Worm (Caenorhabditis elegans) whole organism, late embryonic: ENCODE data around the gene srv-1.
A peak's percentile ranks its signal among the peaks of the same experiment; 100 is the strongest.

ENCODE experiments used
- C08G9.2 ChIP-seq: sonication (generic microtip); optimal IDR thresholded peaks from 2 replicates; lab custom pipeline; 2016; ENCODE audit warnings: mild to moderate bottlenecking, missing genetic modification characterization, moderate library complexity, missing compliant biosample characterization
- F13H6.1 ChIP-seq: sonication (generic microtip); optimal IDR thresholded peaks from 2 replicates; lab custom pipeline; 2016; ENCODE audit warnings: missing genetic modification characterization, missing compliant biosample characterization
- K09A11.1 ChIP-seq: sonication (generic microtip); optimal IDR thresholded peaks from 2 replicates; lab custom pipeline; 2017; ENCODE audit warnings: antibody characterized with exemption, mild to moderate bottlenecking, missing genetic modification characterization, missing compliant biosample characterization; ENCODE audit not compliant: insufficient read depth
- T23F11.4 ChIP-seq: fragments of 200-800 bp; sonication (Bioruptor generic); optimal IDR thresholded peaks from 2 replicates; lab custom pipeline; 2018; ENCODE audit warnings: mild to moderate bottlenecking, missing genetic modification characterization, missing compliant biosample characterization
- ama-1 ChIP-seq: fragments of 150-350 bp; optimal IDR thresholded peaks from 2 replicates; lab custom pipeline; 2014
- ceh-14 ChIP-seq: sonication (generic microtip); optimal IDR thresholded peaks from 2 replicates; lab custom pipeline; 2016; ENCODE audit warnings: missing genotype, missing genetic modification characterization, missing compliant biosample characterization
- ceh-31 ChIP-seq: sonication (generic microtip); optimal IDR thresholded peaks from 2 replicates; lab custom pipeline; 2016; ENCODE audit warnings: missing genetic modification characterization, missing compliant biosample characterization
- ceh-45 ChIP-seq: fragments of 200-800 bp; sonication (Bioruptor generic); IDR thresholded peaks from 2 replicates; pipeline ENCODE4 v1.3.6; 2022; ENCODE audit warnings: missing genetic modification reagents, missing genetic modification characterization, missing compliant biosample characterization
- ceh-48 ChIP-seq: sonication (generic microtip); optimal IDR thresholded peaks from 2 replicates; lab custom pipeline; 2016; ENCODE audit warnings: missing genetic modification characterization, inconsistent platforms, missing compliant biosample characterization
- ceh-6 ChIP-seq: fragments of 200-800 bp; sonication (Bioruptor generic); optimal IDR thresholded peaks from 2 replicates; lab custom pipeline; 2018; ENCODE audit warnings: mild to moderate bottlenecking, missing genetic modification characterization, missing compliant biosample characterization
- ceh-9 ChIP-seq: sonication (generic microtip); optimal IDR thresholded peaks from 2 replicates; lab custom pipeline; 2016; ENCODE audit warnings: mild to moderate bottlenecking, missing genetic modification characterization, inconsistent platforms, missing compliant biosample characterization
- dmd-4 ChIP-seq: sonication (generic microtip); optimal IDR thresholded peaks from 2 replicates; lab custom pipeline; 2016; ENCODE audit warnings: borderline replicate concordance, missing genetic modification characterization, missing compliant biosample characterization
- elt-2 ChIP-seq: sonication (generic microtip); optimal IDR thresholded peaks from 2 replicates; lab custom pipeline; 2016; ENCODE audit warnings: missing genetic modification reagents, missing genetic modification characterization, missing compliant biosample characterization
- elt-4 ChIP-seq: sonication (generic microtip); optimal IDR thresholded peaks from 2 replicates; lab custom pipeline; 2016; ENCODE audit warnings: missing genetic modification characterization, missing compliant biosample characterization
- ets-4 ChIP-seq: sonication (generic microtip); optimal IDR thresholded peaks from 2 replicates; lab custom pipeline; 2016; ENCODE audit warnings: missing genetic modification characterization, missing compliant biosample characterization
- eyg-1 ChIP-seq: sonication (generic microtip); optimal IDR thresholded peaks from 2 replicates; lab custom pipeline; 2016; ENCODE audit warnings: missing genotype, missing genetic modification characterization, missing compliant biosample characterization
- fax-1 ChIP-seq: sonication (generic microtip); optimal IDR thresholded peaks from 2 replicates; lab custom pipeline; 2016; ENCODE audit warnings: missing genotype, missing genetic modification characterization, missing compliant biosample characterization
- fkh-10 ChIP-seq: fragments of 150-350 bp; optimal IDR thresholded peaks from 2 replicates; lab custom pipeline; 2014; ENCODE audit warnings: missing biosample characterization, missing genetic modification reagents, missing genetic modification characterization
- fkh-6 ChIP-seq: sonication (generic microtip); optimal IDR thresholded peaks from 2 replicates; lab custom pipeline; 2016; ENCODE audit warnings: missing genetic modification characterization, missing compliant biosample characterization
- hlh-13 ChIP-seq: fragments of 200-800 bp; sonication (Bioruptor generic); optimal IDR thresholded peaks from 2 replicates; lab custom pipeline; 2018; ENCODE audit warnings: mild to moderate bottlenecking, missing genetic modification characterization, missing compliant biosample characterization
- hlh-30 ChIP-seq: sonication (generic microtip); optimal IDR thresholded peaks from 2 replicates; lab custom pipeline; 2017; ENCODE audit warnings: antibody characterized with exemption, missing genetic modification characterization, missing compliant biosample characterization; ENCODE audit not compliant: insufficient read depth
- hlh-6 ChIP-seq: sonication (generic microtip); optimal IDR thresholded peaks from 2 replicates; lab custom pipeline; 2016; ENCODE audit warnings: missing genotype, missing genetic modification characterization, missing compliant biosample characterization
- hlh-8 ChIP-seq: sonication (generic microtip); optimal IDR thresholded peaks from 2 replicates; lab custom pipeline; 2016; ENCODE audit warnings: missing genotype, missing genetic modification characterization, missing compliant biosample characterization
- lim-6 ChIP-seq: sonication (generic microtip); optimal IDR thresholded peaks from 2 replicates; lab custom pipeline; 2016; ENCODE audit warnings: missing genetic modification characterization, missing compliant biosample characterization
- lin-11 ChIP-seq: fragments of 200-800 bp; sonication (Bioruptor generic); optimal IDR thresholded peaks from 2 replicates; lab custom pipeline; 2018; ENCODE audit warnings: mild to moderate bottlenecking, missing genetic modification characterization, missing compliant biosample characterization
- madf-2 ChIP-seq: sonication (generic microtip); optimal IDR thresholded peaks from 2 replicates; lab custom pipeline; 2017; ENCODE audit warnings: missing genetic modification characterization, missing compliant biosample characterization
- nfya-1 ChIP-seq: sonication (generic microtip); optimal IDR thresholded peaks from 2 replicates; lab custom pipeline; 2017; ENCODE audit warnings: missing genetic modification characterization, mild to moderate bottlenecking, missing compliant biosample characterization, antibody characterized with exemption, moderate library complexity
- nhr-11 ChIP-seq: fragments of 150-350 bp; optimal IDR thresholded peaks from 2 replicates; lab custom pipeline; 2014; ENCODE audit warnings: missing biosample characterization, missing genetic modification characterization
- npax-4 ChIP-seq: sonication (generic microtip); optimal IDR thresholded peaks from 2 replicates; lab custom pipeline; 2016; ENCODE audit warnings: missing genetic modification characterization, missing compliant biosample characterization
- odd-2 ChIP-seq: sonication (generic microtip); optimal IDR thresholded peaks from 2 replicates; lab custom pipeline; 2017; ENCODE audit warnings: antibody characterized with exemption, mild to moderate bottlenecking, missing genetic modification characterization, missing compliant biosample characterization
- pag-3 ChIP-seq: sonication (generic microtip); optimal IDR thresholded peaks from 2 replicates; lab custom pipeline; 2016; ENCODE audit warnings: missing compliant biosample characterization, missing genetic modification characterization, borderline replicate concordance
- pax-1 ChIP-seq: fragments of 150-350 bp; optimal IDR thresholded peaks from 2 replicates; lab custom pipeline; 2014; ENCODE audit warnings: missing biosample characterization, missing genetic modification characterization
- pha-2 ChIP-seq: sonication (generic microtip); optimal IDR thresholded peaks from 2 replicates; lab custom pipeline; 2017; ENCODE audit warnings: mild to moderate bottlenecking, missing genetic modification characterization, missing compliant biosample characterization
- pha-4 ChIP-seq: fragments of 150-350 bp; optimal IDR thresholded peaks from 2 replicates; lab custom pipeline; 2018; ENCODE audit warnings: missing biosample characterization, missing genetic modification reagents, missing genetic modification characterization
- pros-1 ChIP-seq: fragments of 150-350 bp; optimal IDR thresholded peaks from 2 replicates; lab custom pipeline; 2014; ENCODE audit warnings: missing biosample characterization, missing genetic modification reagents, missing genetic modification characterization
- sdc-2 ChIP-seq: sonication (generic microtip); optimal IDR thresholded peaks from 2 replicates; lab custom pipeline; 2016; ENCODE audit warnings: missing genotype, missing genetic modification characterization, missing compliant biosample characterization
- syd-9 ChIP-seq: sonication (generic microtip); optimal IDR thresholded peaks from 2 replicates; lab custom pipeline; 2016; ENCODE audit warnings: mild to moderate bottlenecking, missing genetic modification characterization, moderate library complexity, missing compliant biosample characterization
- tbx-7 ChIP-seq: sonication (generic microtip); optimal IDR thresholded peaks from 2 replicates; lab custom pipeline; 2016; ENCODE audit warnings: missing genotype, missing genetic modification characterization, missing compliant biosample characterization
- unc-3 ChIP-seq, 2 experiments: fragments of 200-800 bp in 1 of 2; sonication (Bioruptor generic) in 1 of 2; sonication (generic microtip) in 1 of 2; conservative IDR thresholded peaks in 1 of 2; optimal IDR thresholded peaks in 1 of 2; 2 replicates each; pipeline versions ENCODE4 v1.3.6 to Lab custom; 2016 to 2022; ENCODE audit warnings: missing compliant biosample characterization in 2 of 2, missing genetic modification characterization in 2 of 2, missing genetic modification reagents in 1 of 2
- unc-55 ChIP-seq: sonication (generic microtip); optimal IDR thresholded peaks from 2 replicates; lab custom pipeline; 2017; ENCODE audit warnings: missing biosample characterization, missing genetic modification reagents, missing genetic modification characterization
- unc-86 ChIP-seq: sonication (generic microtip); optimal IDR thresholded peaks from 2 replicates; lab custom pipeline; 2016; ENCODE audit warnings: missing genetic modification characterization, missing compliant biosample characterization
- zip-5 ChIP-seq: sonication (generic microtip); optimal IDR thresholded peaks from 2 replicates; lab custom pipeline; 2016; ENCODE audit warnings: missing genetic modification characterization, missing compliant biosample characterization
- ztf-16 ChIP-seq: sonication (generic microtip); optimal IDR thresholded peaks from 2 replicates; lab custom pipeline; 2017; ENCODE audit warnings: missing genetic modification characterization, missing compliant biosample characterization

srv-1 gene

DNA sequence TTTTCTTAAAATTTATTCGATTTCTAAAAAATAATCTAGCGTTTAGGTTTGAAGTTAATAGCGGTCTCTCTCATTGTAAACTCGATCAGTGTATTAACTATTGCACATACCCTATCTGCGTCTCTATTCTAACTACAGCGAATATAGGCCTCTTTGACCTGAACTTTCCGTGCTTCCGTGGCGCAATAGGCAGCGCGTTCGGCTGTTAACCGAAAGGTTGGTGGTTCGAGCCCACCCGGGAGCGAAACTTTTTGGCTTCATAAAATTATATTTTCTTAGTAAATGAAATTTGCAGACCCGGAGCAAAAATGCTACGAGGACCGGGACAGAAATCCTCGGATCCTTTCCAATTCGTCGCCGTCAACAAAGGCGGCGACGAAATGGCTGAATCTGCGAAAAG, 44.8 kb upstream of the srv-1 start (continued):
- TF ChIP-seq pha-4 (tag; lab: Kevin White, UChicago) (no peak), hlh-13 (GFP tag; lab: Kevin White, UChicago) (no peak), eyg-1 (tag; lab: Kevin White, UChicago) (no peak), ceh-6 (GFP tag; lab: Kevin White, UChicago) (peak; percentile 41), nfya-1 (tag; lab: Kevin White, UChicago) (no peak), ets-4 (tag; lab: Kevin White, UChicago) (no peak), hlh-6 (tag; lab: Kevin White, UChicago) (no peak), fkh-10 (GFP tag; lab: Kevin White, UChicago) (no peak), hlh-8 (peak; percentile 4), hlh-30 (tag; lab: Kevin White, UChicago) (no peak), odd-2 (tag; lab: Kevin White, UChicago) (no peak), lin-11 (tag; lab: Kevin White, UChicago) (peak; percentile 18), ceh-14 (tag; lab: Kevin White, UChicago) (no peak), pros-1 (tag; lab: Kevin White, UChicago) (no peak), dmd-4 (tag; lab: Kevin White, UChicago) (peak; percentile 35), unc-3 (GFP tag; conservative IDR thresholded peaks at IDR 0.05; lab: Robert Waterston, UW) (no peak), unc-3 (tag; optimal IDR thresholded peaks at IDR 0.05; lab: Kevin White, UChicago) (no peak), pha-2 (tag; lab: Kevin White, UChicago) (peak; percentile 29), elt-2 (tag; lab: Kevin White, UChicago) (peak; percentile 47), ceh-31 (tag; lab: Kevin White, UChicago) (no peak), ceh-45 (GFP tag; lab: Robert Waterston, UW) (peak; percentile 60; the same call in 1 of the 2 replicates), K09A11.1 (tag; lab: Kevin White, UChicago) (peak; percentile 58), C08G9.2 (peak; percentile 34), npax-4 (tag; lab: Kevin White, UChicago) (no peak), ama-1 (no peak), syd-9 (tag; lab: Kevin White, UChicago) (no peak), lim-6 (no peak), ztf-16 (tag; lab: Kevin White, UChicago) (peak; percentile 21), F13H6.1 (tag; lab: Kevin White, UChicago) (no peak), fkh-6 (tag; lab: Kevin White, UChicago) (no peak), T23F11.4 (no peak), madf-2 (peak; percentile 13), pag-3 (tag; lab: Kevin White, UChicago) (no peak), nhr-11 (no peak), ceh-9 (tag; lab: Kevin White, UChicago) (no peak), ceh-48 (tag; lab: Kevin White, UChicago) (no peak), pax-1 (no peak)

DNA sequence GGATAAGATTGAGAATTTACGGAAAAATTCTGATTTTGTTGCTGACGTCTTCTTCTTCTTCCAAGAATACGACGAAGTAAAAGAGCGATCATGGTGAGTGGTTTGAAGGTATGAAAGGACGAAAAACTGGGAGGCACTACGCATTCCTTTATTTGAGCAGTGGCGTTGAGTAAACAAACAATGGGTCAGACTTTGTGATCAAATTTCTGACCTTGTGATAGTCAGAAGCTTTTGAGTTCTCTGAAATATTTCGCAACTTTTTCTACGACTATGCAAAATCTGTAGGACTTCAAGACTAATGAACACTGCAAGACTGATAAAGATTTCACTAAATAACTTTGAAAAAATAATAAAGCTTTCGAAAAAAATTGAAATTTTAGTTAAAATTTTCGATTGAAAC, 33.3 kb upstream of the srv-1 start, which contains the start of gene F28F5.4:
Gene F28F5.4, minus strand, starts transcription at position 104 of the 400 bp plus-strand sequence.
- no peak for TF ChIP-seq sdc-2 (tag; lab: Kevin White, UChicago)
- no peak for TF ChIP-seq ama-1
- TF ChIP-seq zip-5 (tag; lab: Kevin White, UChicago): no peak
- TF ChIP-seq, all 69 proteins: peak for 0

DNA sequence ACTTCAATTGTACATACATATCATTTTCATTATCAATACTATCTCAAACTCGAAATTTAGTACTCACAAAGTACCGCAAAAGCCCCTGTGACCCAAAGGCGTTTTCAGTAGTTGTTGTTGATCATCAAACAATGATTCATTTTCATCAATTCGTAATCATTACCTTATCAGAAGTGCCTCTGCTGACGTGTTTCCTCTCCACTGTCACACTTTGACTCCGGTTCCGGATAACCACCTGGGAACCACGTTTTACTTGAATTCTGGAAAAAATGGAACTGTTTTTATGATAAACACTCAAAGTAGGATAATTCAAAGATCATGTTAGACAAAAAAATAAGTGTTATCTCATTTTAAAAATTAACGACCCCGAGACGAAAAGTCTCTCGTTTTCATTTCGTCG, 32.1 kb upstream of the srv-1 start:
- TF ChIP-seq tbx-7 (tag; lab: Kevin White, UChicago): no peak
- no peak for TF ChIP-seq T23F11.4
- no peak for TF ChIP-seq unc-86
- no peak for TF ChIP-seq ceh-14 (tag; lab: Kevin White, UChicago)
- no peak for TF ChIP-seq lim-6
- no peak for TF ChIP-seq fax-1 (tag; lab: Kevin White, UChicago)
- TF ChIP-seq odd-2 (tag; lab: Kevin White, UChicago): no peak
- TF ChIP-seq unc-55 (GFP tag; lab: Kevin White, UChicago): no peak
- no peak for TF ChIP-seq sdc-2 (tag; lab: Kevin White, UChicago)
- no peak for TF ChIP-seq F13H6.1 (tag; lab: Kevin White, UChicago)
- no peak for TF ChIP-seq elt-4 (tag; lab: Kevin White, UChicago)
- TF ChIP-seq hlh-13 (GFP tag; lab: Kevin White, UChicago): no peak
